Fruit fly (Drosophila melanogaster) whole organism, adult: ENCODE results near the gene CG13991.

ENCODE experiments used
- CG14711 ChIP-seq: fragments of 200-800 bp; sonication (Bioruptor generic); optimal IDR thresholded peaks from 2 replicates; lab custom pipeline; 2018; ENCODE audit warnings: missing biosample characterization, mild to moderate bottlenecking, missing genetic modification characterization, moderate library complexity
- Clk ChIP-seq: fragments of 200-800 bp; sonication (Bioruptor generic); optimal IDR thresholded peaks from 2 replicates; lab custom pipeline; 2017; ENCODE audit warnings: missing biosample characterization, missing genetic modification characterization
- Hr96 ChIP-seq: fragments of 200-800 bp; sonication (Bioruptor generic); optimal IDR thresholded peaks from 2 replicates; lab custom pipeline; 2016; ENCODE audit warnings: missing biosample characterization, missing genetic modification characterization
- bab1 ChIP-seq: fragments of 200-800 bp; sonication (Bioruptor generic); optimal IDR thresholded peaks from 3 replicates; lab custom pipeline; 2019; ENCODE audit warnings: missing biosample characterization, mild to moderate bottlenecking, missing genetic modification characterization, moderate library complexity
- cnc ChIP-seq, 2 experiments: fragments of >200 bp; optimal IDR thresholded peaks; 2 replicates each; lab custom pipeline; 2017
- kay ChIP-seq: fragments of 200-800 bp; sonication (Bioruptor generic); peaks from one replicate; lab custom pipeline; 2016; ENCODE audit warnings: missing biosample characterization, missing genetic modification characterization, borderline replicate concordance
- ovo ChIP-seq: fragments of 200-800 bp; sonication (Bioruptor generic); optimal IDR thresholded peaks from 2 replicates; lab custom pipeline; 2016; ENCODE audit warnings: missing biosample characterization, missing genetic modification characterization
- pad ChIP-seq: fragments of 200-800 bp; sonication (Bioruptor generic); optimal IDR thresholded peaks from 3 replicates; lab custom pipeline; 2017; ENCODE audit warnings: missing biosample characterization, missing genetic modification characterization, mild to moderate bottlenecking, moderate library complexity, missing genetic modification reagents
- toe ChIP-seq: fragments of 200-800 bp; sonication (Bioruptor generic); optimal IDR thresholded peaks from 2 replicates; lab custom pipeline; 2016; ENCODE audit warnings: missing biosample characterization, missing genetic modification characterization

- TF ChIP-seq pad (no peak), bab1 (GFP tag; lab: Kevin White, UChicago) (peak; percentile 26), CG14711 (tag; lab: Kevin White, UChicago) (no peak), cnc (optimal IDR thresholded peaks at IDR 0.05; lab: Kevin White, UChicago) (no peak), kay (no peak), Clk (GFP tag; lab: Kevin White, UChicago) (no peak), Hr96 (no peak), ovo (GFP tag; lab: Kevin White, UChicago) (peak; percentile 51), toe (GFP tag; lab: Kevin White, UChicago) (no peak)
Measured at dm6 chr2L:6100202-6100689, 38.9 kb upstream of the CG13991 start, which contains the start of gene stai.
